Fruit fly (Drosophila melanogaster) whole organism, embryonic: ENCODE results near the gene mu2.

Experiments used
- Abd-B ChIP-seq: fragments of 200-800 bp; sonication (Bioruptor generic); optimal IDR thresholded peaks from 2 replicates; lab custom pipeline; 2018; ENCODE audit warnings: missing biosample characterization, mild to moderate bottlenecking, missing genetic modification characterization, moderate library complexity
- BtbVII ChIP-seq: fragments of 200-800 bp; sonication (Bioruptor generic); optimal IDR thresholded peaks from 3 replicates; lab custom pipeline; 2017; ENCODE audit warnings: missing biosample characterization, mild to moderate bottlenecking, missing genetic modification characterization
- CG10565 ChIP-seq: fragments of 200-800 bp; sonication (Bioruptor generic); optimal IDR thresholded peaks from 3 replicates; lab custom pipeline; 2016; ENCODE audit warnings: missing biosample characterization, mild to moderate bottlenecking, missing genetic modification characterization
- CG12071 ChIP-seq: fragments of 200-800 bp; sonication (Bioruptor generic); optimal IDR thresholded peaks from 3 replicates; lab custom pipeline; 2018; ENCODE audit warnings: missing biosample characterization, mild to moderate bottlenecking, missing genetic modification characterization
- CG13296 ChIP-seq: fragments of 200-800 bp; sonication (Bioruptor generic); optimal IDR thresholded peaks from 3 replicates; lab custom pipeline; 2018; ENCODE audit warnings: missing biosample characterization, mild to moderate bottlenecking, missing genetic modification characterization
- CG17328 ChIP-seq: fragments of 200-800 bp; sonication (Bioruptor generic); IDR thresholded peaks from 2 replicates; pipeline ENCODE4 v1.3.6; 2022; ENCODE audit warnings: missing biosample characterization, missing genetic modification characterization
- CG2678 ChIP-seq: fragments of 200-800 bp; sonication (Bioruptor generic); optimal IDR thresholded peaks from 3 replicates; lab custom pipeline; 2019; ENCODE audit warnings: missing biosample characterization, mild to moderate bottlenecking, missing genetic modification characterization, moderate library complexity
- CG2889 ChIP-seq: fragments of 200-800 bp; sonication (Bioruptor generic); IDR thresholded peaks from 3 replicates; pipeline ENCODE4 v1.3.6; 2022; ENCODE audit warnings: missing biosample characterization, missing genetic modification characterization
- CG34422 ChIP-seq: fragments of 200-800 bp; sonication (Bioruptor generic); IDR thresholded peaks from 3 replicates; pipeline ENCODE4 v1.3.6; 2022; ENCODE audit warnings: missing biosample characterization, missing genetic modification characterization
- CG3838 ChIP-seq: fragments of 200-800 bp; sonication (Bioruptor generic); optimal IDR thresholded peaks from 3 replicates; lab custom pipeline; 2016; ENCODE audit warnings: missing biosample characterization, missing genetic modification characterization
- CG43689 ChIP-seq: fragments of 200-800 bp; sonication (Bioruptor generic); IDR thresholded peaks from 2 replicates; pipeline ENCODE4 v1.3.6; 2022; ENCODE audit warnings: missing biosample characterization, missing genetic modification characterization
- CG5180 ChIP-seq: fragments of 200-800 bp; sonication (Bioruptor generic); optimal IDR thresholded peaks from 3 replicates; lab custom pipeline; 2017; ENCODE audit warnings: missing biosample characterization, missing genetic modification characterization, mild to moderate bottlenecking, moderate library complexity, missing genetic modification reagents
- CG6854 ChIP-seq: fragments of 200-800 bp; sonication (Bioruptor generic); optimal IDR thresholded peaks from 3 replicates; lab custom pipeline; 2017; ENCODE audit warnings: missing biosample characterization, mild to moderate bottlenecking, missing genetic modification characterization
- CG7372 ChIP-seq: fragments of 200-800 bp; sonication (Bioruptor generic); IDR thresholded peaks from 2 replicates; pipeline ENCODE4 v1.3.6; 2022; ENCODE audit warnings: missing biosample characterization, missing genetic modification characterization
- CG7786 ChIP-seq: fragments of 200-800 bp; sonication (Bioruptor generic); optimal IDR thresholded peaks from 2 replicates; lab custom pipeline; 2016; ENCODE audit warnings: missing biosample characterization, missing genetic modification characterization
- CG9437 ChIP-seq: fragments of 200-800 bp; sonication (Bioruptor generic); optimal IDR thresholded peaks from 2 replicates; lab custom pipeline; 2018; ENCODE audit warnings: missing biosample characterization, mild to moderate bottlenecking, missing genetic modification characterization
- CTCF ChIP-seq: fragments of 200-800 bp; sonication (Bioruptor generic); optimal IDR thresholded peaks from 2 replicates; lab custom pipeline; 2017; ENCODE audit warnings: missing biosample characterization, mild to moderate bottlenecking, missing genetic modification characterization, moderate library complexity
- Dref ChIP-seq: fragments of 200-800 bp; sonication (Bioruptor generic); IDR thresholded peaks from 2 replicates; pipeline ENCODE4 v1.3.6; 2022; ENCODE audit warnings: missing biosample characterization, missing genetic modification characterization
- HLH54F ChIP-seq: fragments of 200-800 bp; sonication (Bioruptor generic); optimal IDR thresholded peaks from 3 replicates; lab custom pipeline; 2016; ENCODE audit warnings: missing biosample characterization, missing genetic modification characterization
- Hr3 ChIP-seq: fragments of 200-800 bp; sonication (Bioruptor generic); optimal IDR thresholded peaks from 3 replicates; lab custom pipeline; 2016; ENCODE audit warnings: missing biosample characterization, missing genetic modification characterization
- Lhr ChIP-seq: fragments of 200-800 bp; sonication (Bioruptor generic); optimal IDR thresholded peaks from 3 replicates; lab custom pipeline; 2017; ENCODE audit warnings: mild to moderate bottlenecking, missing biosample characterization, missing genetic modification reagents, missing genetic modification characterization
- MTF-1 ChIP-seq: fragments of 200-800 bp; sonication (Bioruptor generic); optimal IDR thresholded peaks from 2 replicates; lab custom pipeline; 2018; ENCODE audit warnings: missing biosample characterization, mild to moderate bottlenecking, missing genetic modification characterization, borderline replicate concordance
- Nf-YC ChIP-seq: fragments of 200-800 bp; optimal IDR thresholded peaks from 3 replicates; lab custom pipeline; 2019; ENCODE audit warnings: missing biosample characterization, mild to moderate bottlenecking, missing genetic modification characterization, moderate library complexity
- Sox100B ChIP-seq: fragments of 200-800 bp; sonication (Bioruptor generic); optimal IDR thresholded peaks from 3 replicates; lab custom pipeline; 2018; ENCODE audit warnings: missing biosample characterization, mild to moderate bottlenecking, missing genetic modification characterization
- Ssrp ChIP-seq: fragments of 200-800 bp; sonication (Bioruptor generic); optimal IDR thresholded peaks from 2 replicates; lab custom pipeline; 2018; ENCODE audit warnings: missing biosample characterization, mild to moderate bottlenecking, missing genetic modification characterization, moderate library complexity
- Taf1 ChIP-seq: fragments of 200-800 bp; sonication (Bioruptor generic); IDR thresholded peaks from 2 replicates; pipeline ENCODE4 v1.3.6; 2022; ENCODE audit warnings: missing biosample characterization, missing genetic modification characterization
- Tbp ChIP-seq: fragments of >200 bp; optimal IDR thresholded peaks from 2 replicates; lab custom pipeline; 2018; ENCODE audit warnings: missing biosample characterization, missing genetic modification characterization
- Usf ChIP-seq: fragments of 200-800 bp; sonication (Bioruptor generic); optimal IDR thresholded peaks from 2 replicates; lab custom pipeline; 2017; ENCODE audit warnings: missing genotype, missing biosample characterization, missing genetic modification characterization
- Vsx1 ChIP-seq: fragments of 200-800 bp; sonication (Bioruptor generic); optimal IDR thresholded peaks from 2 replicates; lab custom pipeline; 2017; ENCODE audit warnings: missing biosample characterization, mild to moderate bottlenecking, missing genetic modification characterization, missing genetic modification reagents
- abd-A ChIP-seq: fragments of 200-800 bp; sonication (Bioruptor generic); optimal IDR thresholded peaks from 3 replicates; lab custom pipeline; 2019; ENCODE audit warnings: missing biosample characterization, mild to moderate bottlenecking, missing genetic modification characterization, moderate library complexity
- ac ChIP-seq: fragments of 200-800 bp; sonication (Bioruptor generic); optimal IDR thresholded peaks from 3 replicates; lab custom pipeline; 2017; ENCODE audit warnings: missing biosample characterization, mild to moderate bottlenecking, missing genetic modification characterization
- al ChIP-seq: fragments of 200-800 bp; sonication (Bioruptor generic); IDR thresholded peaks from 2 replicates; pipeline ENCODE4 v1.3.6; 2022; ENCODE audit warnings: missing biosample characterization, missing genetic modification characterization
- bab2 ChIP-seq: fragments of 200-800 bp; sonication (Bioruptor generic); optimal IDR thresholded peaks from 2 replicates; lab custom pipeline; 2016; ENCODE audit warnings: missing biosample characterization, missing genetic modification characterization
- bsh ChIP-seq, 2 experiments: fragments of 200-800 bp; sonication (Bioruptor generic); optimal IDR thresholded peaks; 2 replicates each; lab custom pipeline; 2017 to 2018; ENCODE audit warnings: mild to moderate bottlenecking in 2 of 2, missing biosample characterization in 2 of 2, missing genetic modification characterization in 2 of 2, moderate library complexity in 1 of 2
- cg ChIP-seq: fragments of 200-800 bp; sonication (Bioruptor generic); optimal IDR thresholded peaks from 3 replicates; lab custom pipeline; 2019; ENCODE audit warnings: missing biosample characterization, mild to moderate bottlenecking, missing genetic modification characterization, moderate library complexity
- disco-r ChIP-seq: fragments of 200-800 bp; sonication (Bioruptor generic); optimal IDR thresholded peaks from 2 replicates; lab custom pipeline; 2016; ENCODE audit warnings: missing biosample characterization, missing genetic modification characterization
- fd102C ChIP-seq: fragments of 200-800 bp; sonication (Bioruptor generic); optimal IDR thresholded peaks from 2 replicates; lab custom pipeline; 2018; ENCODE audit warnings: missing biosample characterization, mild to moderate bottlenecking, missing genetic modification characterization, moderate library complexity
- grau ChIP-seq: fragments of 200-800 bp; optimal IDR thresholded peaks from 3 replicates; lab custom pipeline; 2019; ENCODE audit warnings: missing biosample characterization, mild to moderate bottlenecking, missing genetic modification characterization, moderate library complexity
- gt ChIP-seq: fragments of 200-800 bp; sonication (Bioruptor generic); IDR thresholded peaks from 2 replicates; pipeline ENCODE4 v1.3.6; 2022; ENCODE audit warnings: missing biosample characterization, missing genetic modification characterization
- ken ChIP-seq: fragments of 200-800 bp; sonication (Bioruptor generic); IDR thresholded peaks from 3 replicates; pipeline ENCODE4 v1.3.6; 2022; ENCODE audit warnings: missing biosample characterization, missing genetic modification characterization
- nerfin-1 ChIP-seq: fragments of 200-800 bp; sonication (Bioruptor generic); optimal IDR thresholded peaks from 3 replicates; lab custom pipeline; 2019; ENCODE audit warnings: missing biosample characterization, mild to moderate bottlenecking, missing genetic modification characterization, moderate library complexity
- nmo ChIP-seq: fragments of 200-800 bp; sonication (Bioruptor generic); optimal IDR thresholded peaks from 2 replicates; lab custom pipeline; 2018; ENCODE audit warnings: missing biosample characterization, mild to moderate bottlenecking, missing genetic modification characterization, moderate library complexity
- p53 ChIP-seq: fragments of 200-800 bp; sonication (Bioruptor generic); optimal IDR thresholded peaks from 2 replicates; lab custom pipeline; 2016; ENCODE audit warnings: missing biosample characterization, missing genetic modification characterization
- ro ChIP-seq: fragments of 200-800 bp; sonication (Bioruptor generic); IDR thresholded peaks from 2 replicates; pipeline ENCODE4 v1.3.6; 2022; ENCODE audit warnings: missing biosample characterization, missing genetic modification characterization
- salm ChIP-seq: fragments of 200-800 bp; sonication (Bioruptor generic); optimal IDR thresholded peaks from 2 replicates; lab custom pipeline; 2018; ENCODE audit warnings: missing biosample characterization, mild to moderate bottlenecking, missing genetic modification characterization
- sd ChIP-seq: fragments of 200-800 bp; sonication (Bioruptor generic); optimal IDR thresholded peaks from 3 replicates; lab custom pipeline; 2018; ENCODE audit warnings: missing biosample characterization, mild to moderate bottlenecking, missing genetic modification characterization, moderate library complexity
- so ChIP-seq: fragments of 200-800 bp; sonication (Bioruptor generic); IDR thresholded peaks from 3 replicates; pipeline ENCODE4 v1.3.6; 2022; ENCODE audit warnings: missing biosample characterization, missing genetic modification characterization
- ssp ChIP-seq: fragments of 200-800 bp; sonication (Bioruptor generic); IDR thresholded peaks from 2 replicates; pipeline ENCODE4 v1.3.6; 2022; ENCODE audit warnings: missing biosample characterization, missing genetic modification characterization
- toy ChIP-seq: fragments of 200-800 bp; sonication (Bioruptor generic); IDR thresholded peaks from 2 replicates; pipeline ENCODE4 v1.3.6; 2022; ENCODE audit warnings: missing biosample characterization, missing genetic modification characterization
- vvl ChIP-seq: fragments of 200-800 bp; sonication (Bioruptor generic); IDR thresholded peaks from 2 replicates; pipeline ENCODE4 v1.3.6; 2022; ENCODE audit warnings: missing biosample characterization, missing genetic modification characterization
- wor ChIP-seq: fragments of 200-800 bp; sonication (Bioruptor generic); IDR thresholded peaks from 2 replicates; pipeline ENCODE4 v1.3.6; 2022; ENCODE audit warnings: missing biosample characterization, missing genetic modification characterization
- z ChIP-seq: fragments of 200-800 bp; sonication (Bioruptor generic); IDR thresholded peaks from 3 replicates; pipeline ENCODE4 v1.3.6; 2022; ENCODE audit warnings: missing biosample characterization, missing genetic modification characterization

Gene mu2

dm6 chr3L:1947463-1948126 lies at the start of gene mu2, which contains the start of gene Cnb:
Gene mu2 (minus strand): TSS chr3L:1947475.
Gene Cnb (plus strand): TSS chr3L:1947565.
- TF ChIP-seq CG34422 (GFP tag; lab: Robert Waterston, UW) = peak; percentile 40; the same call in 1 of the 3 replicates
- no peak for TF ChIP-seq Ssrp
- no peak for TF ChIP-seq fd102C (GFP tag; lab: Kevin White, UChicago)
- no peak for TF ChIP-seq Vsx1 (GFP tag; lab: Kevin White, UChicago)
- no peak for TF ChIP-seq CG2678 (tag; lab: Kevin White, UChicago)
- no peak for TF ChIP-seq disco-r (GFP tag; lab: Kevin White, UChicago)
- peak; percentile 63 for TF ChIP-seq nmo (GFP tag; lab: Kevin White, UChicago)
- TF ChIP-seq Dref (GFP tag; lab: Robert Waterston, UW) = peak; percentile 68
- no peak for TF ChIP-seq Lhr
- no peak for TF ChIP-seq CG17328 (GFP tag; lab: Robert Waterston, UW)
- no peak for TF ChIP-seq Hr3 (GFP tag; lab: Kevin White, UChicago)
- no peak for TF ChIP-seq CG9437 (GFP tag; lab: Kevin White, UChicago)
- TF ChIP-seq Tbp = no peak
- no peak for TF ChIP-seq toy
- TF ChIP-seq salm (tag; lab: Kevin White, UChicago) = no peak
- no peak for TF ChIP-seq CG7372
- no peak for TF ChIP-seq wor (GFP tag; lab: Robert Waterston, UW)
- no peak for TF ChIP-seq ssp
- TF ChIP-seq abd-A (tag; lab: Kevin White, UChicago) = no peak
- peak; percentile 7 for TF ChIP-seq CG7786 (GFP tag; lab: Kevin White, UChicago)
- TF ChIP-seq bab2 (GFP tag; lab: Kevin White, UChicago) = no peak
- TF ChIP-seq MTF-1 (GFP tag; lab: Kevin White, UChicago) = no peak
- TF ChIP-seq Taf1 (GFP tag; lab: Robert Waterston, UW) = no peak
- TF ChIP-seq CG2889 (GFP tag; lab: Robert Waterston, UW) = no peak
- no peak for TF ChIP-seq CG12071 (GFP tag; lab: Kevin White, UChicago)
- no peak for TF ChIP-seq ro (GFP tag; lab: Robert Waterston, UW)
- no peak for TF ChIP-seq Nf-YC (tag; lab: Kevin White, UChicago)
- no peak for TF ChIP-seq ac (GFP tag; lab: Kevin White, UChicago)
- no peak for TF ChIP-seq CG5180 (GFP tag; lab: Kevin White, UChicago)
- TF ChIP-seq gt (GFP tag; lab: Robert Waterston, UW) = no peak
- no peak for TF ChIP-seq p53
- no peak for TF ChIP-seq CTCF (GFP tag; lab: Kevin White, UChicago)
- no peak for TF ChIP-seq CG10565
- peak; percentile 31 for TF ChIP-seq Abd-B
- no peak for TF ChIP-seq cg
- TF ChIP-seq CG13296 (GFP tag; lab: Kevin White, UChicago) = no peak
- no peak for TF ChIP-seq z (GFP tag; lab: Robert Waterston, UW)
- no peak for TF ChIP-seq sd (tag; lab: Kevin White, UChicago)
- TF ChIP-seq HLH54F (GFP tag; lab: Kevin White, UChicago) = peak; percentile 20
- TF ChIP-seq ken (GFP tag; lab: Robert Waterston, UW) = no peak
- TF ChIP-seq bsh (GFP tag; optimal IDR thresholded peaks at IDR 0.05; lab: Kevin White, UChicago) = no peak
- TF ChIP-seq CG6854 (GFP tag; lab: Kevin White, UChicago) = no peak
- no peak for TF ChIP-seq al (GFP tag; lab: Robert Waterston, UW)
- TF ChIP-seq nerfin-1 = no peak
- TF ChIP-seq CG3838 (GFP tag; lab: Kevin White, UChicago) = no peak
- no peak for TF ChIP-seq Usf (GFP tag; lab: Kevin White, UChicago)
- no peak for TF ChIP-seq grau (tag; lab: Kevin White, UChicago)
- TF ChIP-seq so (GFP tag; lab: Robert Waterston, UW) = no peak
- TF ChIP-seq Sox100B = no peak
- TF ChIP-seq CG43689 (GFP tag; lab: Robert Waterston, UW) = no peak
- TF ChIP-seq vvl = 0 out of 2 replicates have a peak, but pooled peaks have one; percentile 11
- no peak for TF ChIP-seq BtbVII (GFP tag; lab: Kevin White, UChicago)
